Fruit fly (Drosophila melanogaster) whole organism, adult: Measurements from ENCODE around the gene CG14036.

Source experiments
- CG11617 ChIP-seq: fragments of 200-800 bp; sonication (Bioruptor generic); optimal IDR thresholded peaks from 2 replicates; lab custom pipeline; 2017; ENCODE audit warnings: mild to moderate bottlenecking, missing biosample characterization, missing genetic modification reagents, missing genetic modification characterization
- CG12768 ChIP-seq: fragments of 200-800 bp; sonication (Bioruptor generic); optimal IDR thresholded peaks from 2 replicates; lab custom pipeline; 2017; ENCODE audit warnings: missing biosample characterization, missing genetic modification characterization, mild to moderate bottlenecking, moderate library complexity, missing genetic modification reagents
- CG14711 ChIP-seq: fragments of 200-800 bp; sonication (Bioruptor generic); optimal IDR thresholded peaks from 2 replicates; lab custom pipeline; 2018; ENCODE audit warnings: missing biosample characterization, mild to moderate bottlenecking, missing genetic modification characterization, moderate library complexity
- CG1620 ChIP-seq: fragments of 200-800 bp; sonication (Bioruptor generic); optimal IDR thresholded peaks from 2 replicates; lab custom pipeline; 2016; ENCODE audit warnings: missing biosample characterization, missing genetic modification characterization
- CG33017 ChIP-seq: fragments of 200-800 bp; sonication (Bioruptor generic); optimal IDR thresholded peaks from 2 replicates; lab custom pipeline; 2018; ENCODE audit warnings: missing biosample characterization, mild to moderate bottlenecking, missing genetic modification characterization, moderate library complexity
- Clk ChIP-seq: fragments of 200-800 bp; sonication (Bioruptor generic); optimal IDR thresholded peaks from 2 replicates; lab custom pipeline; 2017; ENCODE audit warnings: missing biosample characterization, missing genetic modification characterization
- Crg-1 ChIP-seq: fragments of 200-800 bp; sonication (Bioruptor generic); optimal IDR thresholded peaks from 2 replicates; lab custom pipeline; 2016; ENCODE audit warnings: missing biosample characterization, missing genetic modification characterization
- Hr96 ChIP-seq: fragments of 200-800 bp; sonication (Bioruptor generic); optimal IDR thresholded peaks from 2 replicates; lab custom pipeline; 2016; ENCODE audit warnings: missing biosample characterization, missing genetic modification characterization
- Mnt ChIP-seq: fragments of 200-800 bp; sonication (Bioruptor generic); optimal IDR thresholded peaks from 2 replicates; lab custom pipeline; 2016; ENCODE audit warnings: missing biosample characterization, mild to moderate bottlenecking, missing genetic modification characterization
- bab1 ChIP-seq: fragments of 200-800 bp; sonication (Bioruptor generic); optimal IDR thresholded peaks from 3 replicates; lab custom pipeline; 2019; ENCODE audit warnings: missing biosample characterization, mild to moderate bottlenecking, missing genetic modification characterization, moderate library complexity
- cnc ChIP-seq, 2 experiments: fragments of >200 bp; optimal IDR thresholded peaks; 2 replicates each; lab custom pipeline; 2017
- pad ChIP-seq: fragments of 200-800 bp; sonication (Bioruptor generic); optimal IDR thresholded peaks from 3 replicates; lab custom pipeline; 2017; ENCODE audit warnings: missing biosample characterization, missing genetic modification characterization, mild to moderate bottlenecking, moderate library complexity, missing genetic modification reagents

DNA sequence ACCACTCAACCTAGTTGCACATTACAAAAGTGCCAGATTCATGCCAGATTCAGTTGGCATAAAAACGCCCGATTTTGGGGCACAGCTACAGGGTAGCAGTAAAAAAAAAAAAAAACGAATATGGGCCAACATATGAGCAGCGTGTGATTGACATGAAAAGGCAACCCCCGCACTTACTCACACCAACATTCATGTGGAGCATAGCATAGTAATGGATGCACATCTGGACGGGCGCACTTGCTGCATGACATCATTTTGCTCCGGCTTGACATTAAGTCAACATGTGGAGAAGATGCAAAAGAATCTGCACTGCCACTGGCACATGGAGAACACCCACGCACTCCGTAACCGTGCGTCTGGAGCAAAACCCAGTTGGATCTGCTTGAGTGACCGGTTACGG lies 32.2 kb downstream of the CG14036 start:
- TF ChIP-seq CG14711 (no peak), CG11617 (GFP tag; lab: Kevin White, UChicago) (no peak), CG12768 (GFP tag; lab: Kevin White, UChicago) (no peak), Crg-1 (GFP tag; lab: Kevin White, UChicago) (no peak), CG33017 (tag; lab: Kevin White, UChicago) (no peak), cnc (optimal IDR thresholded peaks at IDR 0.05; lab: Kevin White, UChicago) (no peak), Mnt (GFP tag; lab: Kevin White, UChicago) (no peak), Clk (no peak), CG1620 (GFP tag; lab: Kevin White, UChicago) (no peak), pad (GFP tag; lab: Kevin White, UChicago) (no peak), bab1 (GFP tag; lab: Kevin White, UChicago) (no peak), Hr96 (GFP tag; lab: Kevin White, UChicago) (no peak)
